Worm (Caenorhabditis elegans) whole organism, dauer: ENCODE results near the gene Y46G5A.8.

Experiments
- unc-62 ChIP-seq: sonication (generic microtip); optimal IDR thresholded peaks from 2 replicates; lab custom pipeline; 2017; ENCODE audit warnings: missing biosample characterization, missing genetic modification reagents, missing genetic modification characterization

Y46G5A.8 gene

ce11 chrII:12799927-12800522 is 43.9 kb downstream of the Y46G5A.8 start:
- no peak for TF ChIP-seq unc-62 (GFP tag; lab: Kevin White, UChicago)

- no peak for TF ChIP-seq unc-62 (GFP tag; lab: Kevin White, UChicago)
Measured at ce11 chrII:12805161-12805560, 49.0 kb downstream of the Y46G5A.8 start, which contains the start of the genes Y46G5A.18 and Y46G5A.47. Y46G5A.18 (minus strand) TSS chrII:12805261. Y46G5A.47 (minus strand) TSS chrII:12805306.

ce11 chrII:12805765-12806384 is 49.7 kb downstream of the Y46G5A.8 start:
- no peak for TF ChIP-seq unc-62 (GFP tag; lab: Kevin White, UChicago)

- TF ChIP-seq unc-62 (GFP tag; lab: Kevin White, UChicago), result no peak
Measured at ce11 chrII:12806602-12807182, 50.6 kb downstream of the Y46G5A.8 start, which contains the start of gene spds-1. spds-1 (plus strand) TSS chrII:12806899.
